Worm (Caenorhabditis elegans): ENCODE data around the gene set-30.

- TF ChIP-seq ama-1 (optimal IDR thresholded peaks at IDR 0.05) (no peak), daf-12 (tag; optimal IDR thresholded peaks at IDR 0.05) (no peak), snpc-4 (tag; optimal IDR thresholded peaks at IDR 0.05) (no peak), lin-15B (tag; optimal IDR thresholded peaks at IDR 0.05) (no peak), ces-1 (GFP tag; optimal IDR thresholded peaks at IDR 0.05) (no peak), lin-1 (GFP tag; IDR thresholded peaks at IDR 0.05) (no peak), F49E8.2 (tag; optimal IDR thresholded peaks at IDR 0.05; ENCODE audit: borderline replicate concordance) (no peak), hif-1 (tag; optimal IDR thresholded peaks at IDR 0.05) (no peak), skn-1 (tag; optimal IDR thresholded peaks at IDR 0.05) (no peak), egl-27 (tag; optimal IDR thresholded peaks at IDR 0.05) (no peak), T26A8.4 (GFP tag; IDR thresholded peaks at IDR 0.05) (no peak), pha-4 (GFP tag; IDR thresholded peaks at IDR 0.05) (no peak), pha-4 (tag; optimal IDR thresholded peaks at IDR 0.05) (no peak), R02D3.7 (tag; optimal IDR thresholded peaks at IDR 0.05) (no peak), lsy-2 (tag; optimal IDR thresholded peaks at IDR 0.05) (no peak)
Observed at ce11 chrX:4992523-4992922, 6.5 kb upstream of the set-30 start.

All from whole organism, L4 larva.